Fruit fly (Drosophila melanogaster) whole organism, embryonic: ENCODE measurements around the gene DCTN1-p150.

ENCODE experiments used
- ATbp ChIP-seq: fragments of 200-800 bp; sonication (Bioruptor generic); optimal IDR thresholded peaks from 2 replicates; lab custom pipeline; 2017; ENCODE audit warnings: missing biosample characterization, mild to moderate bottlenecking, missing genetic modification characterization, missing genetic modification reagents
- B-H2 ChIP-seq: fragments of 200-800 bp; sonication (Bioruptor generic); optimal IDR thresholded peaks from 2 replicates; lab custom pipeline; 2018; ENCODE audit warnings: missing biosample characterization, mild to moderate bottlenecking, missing genetic modification characterization
- CG12104 ChIP-seq: fragments of 200-800 bp; sonication (Bioruptor generic); optimal IDR thresholded peaks from 3 replicates; lab custom pipeline; 2016; ENCODE audit warnings: missing biosample characterization, missing genetic modification characterization
- CG12299 ChIP-seq: fragments of 200-800 bp; sonication (Bioruptor generic); optimal IDR thresholded peaks from 2 replicates; lab custom pipeline; 2018; ENCODE audit warnings: missing biosample characterization, mild to moderate bottlenecking, missing genetic modification characterization
- CG1233 ChIP-seq: fragments of 200-800 bp; sonication (Bioruptor generic); optimal IDR thresholded peaks from 4 replicates; lab custom pipeline; 2018; ENCODE audit warnings: missing biosample characterization, mild to moderate bottlenecking, missing genetic modification characterization
- CG13287 ChIP-seq: fragments of 200-800 bp; sonication (Bioruptor generic); IDR thresholded peaks from 2 replicates; pipeline ENCODE4 v1.3.6; 2022; ENCODE audit warnings: missing biosample characterization, missing genetic modification characterization; ENCODE audit not compliant: partially characterized antibody
- CG14860 ChIP-seq: fragments of 200-800 bp; sonication (Bioruptor generic); IDR thresholded peaks from 3 replicates; pipeline ENCODE4 v1.3.6; 2022; ENCODE audit warnings: missing biosample characterization, missing genetic modification characterization; ENCODE audit not compliant: partially characterized antibody
- CG15696 ChIP-seq: fragments of 200-800 bp; sonication (Bioruptor generic); optimal IDR thresholded peaks from 2 replicates; lab custom pipeline; 2019; ENCODE audit warnings: missing biosample characterization, mild to moderate bottlenecking, missing genetic modification characterization, moderate library complexity
- CG16813 ChIP-seq: fragments of 200-800 bp; sonication (Bioruptor generic); IDR thresholded peaks from 3 replicates; pipeline ENCODE4 v1.3.6; 2022; ENCODE audit warnings: missing biosample characterization, missing genetic modification characterization; ENCODE audit not compliant: partially characterized antibody
- CG17385 ChIP-seq: fragments of 200-800 bp; sonication (Bioruptor generic); optimal IDR thresholded peaks from 3 replicates; lab custom pipeline; 2018; ENCODE audit warnings: missing biosample characterization, mild to moderate bottlenecking, missing genetic modification characterization
- CG18476 ChIP-seq: fragments of 200-800 bp; sonication (Bioruptor generic); optimal IDR thresholded peaks from 2 replicates; lab custom pipeline; 2016; ENCODE audit warnings: missing biosample characterization, mild to moderate bottlenecking, missing genetic modification characterization
- CG18764 ChIP-seq: fragments of 200-800 bp; sonication (Bioruptor generic); optimal IDR thresholded peaks from 3 replicates; lab custom pipeline; 2016; ENCODE audit warnings: missing biosample characterization, missing genetic modification characterization
- CG4328 ChIP-seq: fragments of 200-800 bp; sonication (Bioruptor generic); optimal IDR thresholded peaks from 3 replicates; lab custom pipeline; 2017; ENCODE audit warnings: missing biosample characterization, missing genetic modification reagents, missing genetic modification characterization
- CG4617 ChIP-seq: fragments of 200-800 bp; sonication (Bioruptor generic); optimal IDR thresholded peaks from 3 replicates; lab custom pipeline; 2016; ENCODE audit warnings: missing biosample characterization, missing genetic modification characterization, borderline replicate concordance
- CG6689 ChIP-seq: fragments of 200-800 bp; sonication (Bioruptor generic); IDR thresholded peaks from 2 replicates; pipeline ENCODE4 v1.3.6; 2022; ENCODE audit warnings: missing biosample characterization, missing genetic modification characterization
- CG7786 ChIP-seq: fragments of 200-800 bp; sonication (Bioruptor generic); optimal IDR thresholded peaks from 2 replicates; lab custom pipeline; 2016; ENCODE audit warnings: missing biosample characterization, missing genetic modification characterization
- CG8290 ChIP-seq, 3 experiments: fragments of 200-800 bp; sonication (Bioruptor generic); optimal IDR thresholded peaks; 2 replicates each; lab custom pipeline; 2016 to 2019; ENCODE audit warnings: missing biosample characterization in 3 of 3, missing genetic modification characterization in 3 of 3, mild to moderate bottlenecking in 2 of 3, moderate library complexity in 1 of 3
- CG8944 ChIP-seq: fragments of 200-800 bp; sonication (Bioruptor generic); optimal IDR thresholded peaks from 3 replicates; lab custom pipeline; 2016; ENCODE audit warnings: missing biosample characterization, missing genetic modification characterization
- CG9817 ChIP-seq: fragments of 200-800 bp; sonication (Bioruptor generic); optimal IDR thresholded peaks from 2 replicates; lab custom pipeline; 2018; ENCODE audit warnings: missing biosample characterization, mild to moderate bottlenecking, missing genetic modification characterization, moderate library complexity
- Chrac-16 ChIP-seq: fragments of 200-800 bp; sonication (Bioruptor generic); optimal IDR thresholded peaks from 3 replicates; lab custom pipeline; 2016; ENCODE audit warnings: missing biosample characterization, missing genetic modification characterization
- CrebB ChIP-seq: fragments of 200-800 bp; sonication (Bioruptor generic); optimal IDR thresholded peaks from 3 replicates; lab custom pipeline; 2018; ENCODE audit warnings: missing biosample characterization, mild to moderate bottlenecking, missing genetic modification characterization
- Dref ChIP-seq: fragments of 200-800 bp; sonication (Bioruptor generic); IDR thresholded peaks from 2 replicates; pipeline ENCODE4 v1.3.6; 2022; ENCODE audit warnings: missing biosample characterization, missing genetic modification characterization
- Gug ChIP-seq: fragments of 200-800 bp; sonication (Bioruptor generic); IDR thresholded peaks from 4 replicates; pipeline ENCODE4 v1.3.6; 2022; ENCODE audit warnings: missing biosample characterization, missing genetic modification characterization
- MESR4 ChIP-seq: fragments of 200-800 bp; sonication (Bioruptor generic); optimal IDR thresholded peaks from 2 replicates; lab custom pipeline; 2018; ENCODE audit warnings: missing biosample characterization, mild to moderate bottlenecking, missing genetic modification characterization, moderate library complexity
- Meics ChIP-seq: fragments of 200-800 bp; sonication (Bioruptor generic); optimal IDR thresholded peaks from 2 replicates; lab custom pipeline; 2017; ENCODE audit warnings: missing biosample characterization, mild to moderate bottlenecking, missing genetic modification characterization
- Nf-YC ChIP-seq: fragments of 200-800 bp; optimal IDR thresholded peaks from 3 replicates; lab custom pipeline; 2019; ENCODE audit warnings: missing biosample characterization, mild to moderate bottlenecking, missing genetic modification characterization, moderate library complexity
- NfI ChIP-seq: fragments of 200-800 bp; sonication (Bioruptor generic); optimal IDR thresholded peaks from 3 replicates; lab custom pipeline; 2018; ENCODE audit warnings: missing biosample characterization, mild to moderate bottlenecking, missing genetic modification characterization, moderate library complexity
- Opbp ChIP-seq: fragments of 200-800 bp; sonication (Bioruptor generic); IDR thresholded peaks from 3 replicates; pipeline ENCODE4 v1.3.6; 2022; ENCODE audit warnings: missing biosample characterization, missing genetic modification characterization; ENCODE audit not compliant: partially characterized antibody
- Ptx1 ChIP-seq: fragments of 200-800 bp; sonication (Bioruptor generic); IDR thresholded peaks from 2 replicates; pipeline ENCODE4 v1.3.6; 2022; ENCODE audit warnings: missing biosample characterization, missing genetic modification characterization
- Ravus ChIP-seq: fragments of 200-800 bp; sonication (Bioruptor generic); IDR thresholded peaks from 2 replicates; pipeline ENCODE4 v1.3.6; 2022; ENCODE audit warnings: missing biosample characterization, missing genetic modification characterization
- Scr ChIP-seq: fragments of 200-800 bp; sonication (Bioruptor generic); IDR thresholded peaks from 2 replicates; pipeline ENCODE4 v1.3.6; 2022; ENCODE audit warnings: missing biosample characterization, missing genetic modification characterization; ENCODE audit not compliant: partially characterized antibody
- Xbp1 ChIP-seq: fragments of 200-800 bp; sonication (Bioruptor generic); optimal IDR thresholded peaks from 3 replicates; lab custom pipeline; 2016; ENCODE audit warnings: missing biosample characterization, mild to moderate bottlenecking, missing genetic modification characterization
- caup ChIP-seq: fragments of 200-800 bp; sonication (Bioruptor generic); optimal IDR thresholded peaks from 3 replicates; lab custom pipeline; 2017; ENCODE audit warnings: missing biosample characterization, mild to moderate bottlenecking, missing genetic modification characterization, moderate library complexity; ENCODE audit not compliant: severe bottlenecking
- crol ChIP-seq: fragments of 200-800 bp; sonication (Bioruptor generic); IDR thresholded peaks from 2 replicates; pipeline ENCODE4 v1.3.6; 2022; ENCODE audit warnings: missing biosample characterization, missing genetic modification characterization
- disco-r ChIP-seq: fragments of 200-800 bp; sonication (Bioruptor generic); optimal IDR thresholded peaks from 2 replicates; lab custom pipeline; 2016; ENCODE audit warnings: missing biosample characterization, missing genetic modification characterization
- dysf ChIP-seq: fragments of 200-800 bp; sonication (Bioruptor generic); IDR thresholded peaks from 3 replicates; pipeline ENCODE4 v1.3.6; 2022; ENCODE audit warnings: missing biosample characterization, missing genetic modification characterization
- emc ChIP-seq: fragments of 200-800 bp; sonication (Bioruptor generic); optimal IDR thresholded peaks from 2 replicates; lab custom pipeline; 2016; ENCODE audit warnings: missing biosample characterization, missing genetic modification characterization
- ewg ChIP-seq: fragments of 200-800 bp; sonication (Bioruptor generic); optimal IDR thresholded peaks from 3 replicates; lab custom pipeline; 2017; ENCODE audit warnings: mild to moderate bottlenecking, missing biosample characterization, missing genetic modification reagents, missing genetic modification characterization
- fd3F ChIP-seq: fragments of 200-800 bp; sonication (Bioruptor generic); optimal IDR thresholded peaks from 2 replicates; lab custom pipeline; 2018; ENCODE audit warnings: missing biosample characterization, mild to moderate bottlenecking, missing genetic modification characterization, moderate library complexity
- gt ChIP-seq: fragments of 200-800 bp; sonication (Bioruptor generic); IDR thresholded peaks from 2 replicates; pipeline ENCODE4 v1.3.6; 2022; ENCODE audit warnings: missing biosample characterization, missing genetic modification characterization
- inv ChIP-seq: fragments of 200-800 bp; sonication (Bioruptor generic); IDR thresholded peaks from 2 replicates; pipeline ENCODE4 v1.3.6; 2022; ENCODE audit warnings: missing biosample characterization, missing genetic modification characterization; ENCODE audit not compliant: partially characterized antibody
- jumu ChIP-seq: fragments of 200-800 bp; sonication (Bioruptor generic); optimal IDR thresholded peaks from 3 replicates; lab custom pipeline; 2016; ENCODE audit warnings: missing biosample characterization, missing genetic modification characterization
- knrl ChIP-seq: fragments of 200-800 bp; sonication (Bioruptor generic); IDR thresholded peaks from 3 replicates; pipeline ENCODE4 v1.3.6; 2022; ENCODE audit warnings: missing biosample characterization, missing genetic modification characterization; ENCODE audit not compliant: partially characterized antibody
- lmd ChIP-seq: fragments of 200-800 bp; sonication (Bioruptor generic); IDR thresholded peaks from 2 replicates; pipeline ENCODE4 v1.3.6; 2022; ENCODE audit warnings: missing biosample characterization, missing genetic modification characterization
- nmo ChIP-seq: fragments of 200-800 bp; sonication (Bioruptor generic); optimal IDR thresholded peaks from 2 replicates; lab custom pipeline; 2018; ENCODE audit warnings: missing biosample characterization, mild to moderate bottlenecking, missing genetic modification characterization, moderate library complexity
- unpg ChIP-seq: fragments of 200-800 bp; sonication (Bioruptor generic); optimal IDR thresholded peaks from 3 replicates; lab custom pipeline; 2018; ENCODE audit warnings: missing biosample characterization, mild to moderate bottlenecking, missing genetic modification characterization, moderate library complexity

The DCTN1-p150 gene

DNA sequence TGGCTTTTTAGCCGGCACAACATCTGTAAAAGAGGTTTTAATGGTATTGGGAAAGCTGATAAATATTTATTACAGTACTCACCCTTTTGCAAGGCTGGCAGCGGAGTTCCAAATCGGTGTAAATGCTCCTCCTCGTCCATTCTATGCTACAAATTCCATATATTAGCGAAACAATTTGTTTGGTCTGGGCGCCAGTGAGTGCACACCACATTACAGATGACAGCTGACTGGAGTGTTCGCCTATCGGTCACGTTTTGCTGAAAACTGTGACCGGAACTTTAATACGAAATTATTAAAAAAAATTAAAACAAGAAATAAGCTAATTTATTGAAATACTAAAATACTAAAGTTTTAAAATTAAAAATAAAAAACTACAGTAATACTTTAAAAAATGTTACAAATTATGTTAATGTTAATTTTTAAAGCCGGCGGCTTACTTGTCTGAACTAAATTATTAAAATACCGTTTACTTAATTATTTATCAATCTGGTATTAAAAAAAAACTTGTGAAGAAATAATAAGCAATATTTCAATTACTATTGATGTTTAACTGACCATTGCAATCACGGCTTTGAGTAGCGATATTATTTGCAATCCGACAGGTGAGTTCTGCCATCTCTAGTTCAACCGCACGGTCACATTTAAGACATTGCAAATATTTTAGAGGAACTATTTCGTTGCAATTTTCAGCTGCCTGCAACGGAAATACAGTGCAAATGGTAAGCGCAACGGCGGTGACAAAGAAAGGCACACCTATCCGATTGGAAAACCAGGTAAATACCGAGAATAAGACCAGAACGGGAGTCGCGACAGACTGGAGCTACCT lies at the start of gene DCTN1-p150, which contains the start of gene CG8833 (continued):
- peak; percentile 10; the same call in 1 of the 2 replicates for TF ChIP-seq CG6689 (GFP tag; lab: Robert Waterston, UW)
- TF ChIP-seq Nf-YC (tag; lab: Kevin White, UChicago) = peak; percentile 45
- TF ChIP-seq CG9817 (tag; lab: Kevin White, UChicago) = peak; percentile 50
- peak; percentile 33; the same call in 1 of the 3 replicates for TF ChIP-seq CG14860 (GFP tag; lab: Robert Waterston, UW)
- TF ChIP-seq CG16813 (GFP tag; lab: Robert Waterston, UW) = peak; percentile 66
- TF ChIP-seq ewg (GFP tag; lab: Kevin White, UChicago) = no peak
- no peak for TF ChIP-seq ATbp (GFP tag; lab: Kevin White, UChicago)
- TF ChIP-seq MESR4 = peak; percentile 64
- TF ChIP-seq NfI (GFP tag; lab: Kevin White, UChicago) = peak; percentile 32
- TF ChIP-seq CG8290 (GFP tag; optimal IDR thresholded peaks at IDR 0.05; lab: Kevin White, UChicago) = peak; percentile 33
- no peak for TF ChIP-seq CG8290 (tag; optimal IDR thresholded peaks at IDR 0.05; lab: Kevin White, UChicago)
- TF ChIP-seq B-H2 (GFP tag; lab: Kevin White, UChicago) = peak; percentile 9
- peak; percentile 49; the same call in 1 of the 3 replicates for TF ChIP-seq dysf
- TF ChIP-seq disco-r (GFP tag; lab: Kevin White, UChicago) = no peak
- TF ChIP-seq Opbp (GFP tag; lab: Robert Waterston, UW) = peak; percentile 37; the same call in 1 of the 3 replicates
- no peak for TF ChIP-seq CG18476 (GFP tag; lab: Kevin White, UChicago)
- TF ChIP-seq CG12104 (GFP tag; lab: Kevin White, UChicago) = peak; percentile 4
- TF ChIP-seq gt = no peak
- TF ChIP-seq CG4617 (GFP tag; lab: Kevin White, UChicago) = peak; percentile 71
- TF ChIP-seq unpg (GFP tag; lab: Kevin White, UChicago) = no peak
- TF ChIP-seq CG1233 (GFP tag; lab: Kevin White, UChicago) = no peak
- TF ChIP-seq Ravus (GFP tag; lab: Robert Waterston, UW) = no peak
- peak; percentile 63 for TF ChIP-seq Chrac-16 (GFP tag; lab: Kevin White, UChicago)
- TF ChIP-seq nmo = peak; percentile 67
- TF ChIP-seq Xbp1 (GFP tag; lab: Kevin White, UChicago) = peak; percentile 73
- peak; percentile 33 for TF ChIP-seq CG8944 (GFP tag; lab: Kevin White, UChicago)
- no peak; the same call in 1 of the 2 replicates for TF ChIP-seq inv (GFP tag; lab: Robert Waterston, UW)
- no peak for TF ChIP-seq CG12299 (tag; lab: Kevin White, UChicago)
- no peak for TF ChIP-seq CG18764 (GFP tag; lab: Kevin White, UChicago)
- no peak for TF ChIP-seq jumu (GFP tag; lab: Kevin White, UChicago)
- TF ChIP-seq Gug (GFP tag; lab: Robert Waterston, UW) = peak; percentile 43; the same call in 1 of the 4 replicates
- no peak for TF ChIP-seq fd3F (GFP tag; lab: Kevin White, UChicago)
- TF ChIP-seq CrebB = no peak
- TF ChIP-seq CG17385 (GFP tag; lab: Kevin White, UChicago) = peak; percentile 36
- peak; percentile 35; the same call in 1 of the 2 replicates for TF ChIP-seq Dref (GFP tag; lab: Robert Waterston, UW)
- TF ChIP-seq crol = no peak
- peak; percentile 57 for TF ChIP-seq Ptx1 (GFP tag; lab: Robert Waterston, UW)
- TF ChIP-seq CG13287 (GFP tag; lab: Robert Waterston, UW) = peak; percentile 57
- TF ChIP-seq caup (GFP tag; lab: Kevin White, UChicago) = no peak
- TF ChIP-seq lmd (GFP tag; lab: Robert Waterston, UW) = peak; percentile 48
- TF ChIP-seq CG7786 (GFP tag; lab: Kevin White, UChicago) = peak; percentile 51
- TF ChIP-seq knrl (GFP tag; lab: Robert Waterston, UW) = peak; percentile 62; the same call in 2 of the 3 replicates
- TF ChIP-seq Scr (GFP tag; lab: Robert Waterston, UW) = peak; percentile 63
- peak; percentile 40 for TF ChIP-seq Meics
- no peak for TF ChIP-seq emc (GFP tag; lab: Kevin White, UChicago)
- peak; percentile 29 for TF ChIP-seq CG15696
- TF ChIP-seq CG4328 = no peak
